Worm (Caenorhabditis elegans) whole organism, young adult: ENCODE measurements around the gene kin-18.

ENCODE experiments used
- B0336.3 ChIP-seq: fragments of 200-800 bp; sonication (Bioruptor generic); IDR thresholded peaks from 2 replicates; pipeline ENCODE4 v1.3.6; 2022; ENCODE audit warnings: missing genetic modification characterization, missing compliant biosample characterization
- C06A6.2 ChIP-seq: fragments of 200-800 bp; sonication (Bioruptor generic); conservative IDR thresholded peaks from 2 replicates; pipeline ENCODE4 v1.3.6; 2022; ENCODE audit warnings: missing genetic modification characterization, missing compliant biosample characterization
- C17E4.6 ChIP-seq: fragments of 200-800 bp; sonication (Bioruptor generic); IDR thresholded peaks from 2 replicates; pipeline ENCODE4 v1.3.6; 2022; ENCODE audit warnings: missing genetic modification reagents, missing genetic modification characterization, missing compliant biosample characterization
- F23B12.7 ChIP-seq: sonication (generic microtip); optimal IDR thresholded peaks from 2 replicates; lab custom pipeline; 2017; ENCODE audit warnings: missing genetic modification characterization, mild to moderate bottlenecking, missing compliant biosample characterization, antibody characterized with exemption, moderate library complexity; ENCODE audit not compliant: insufficient read depth
- F33H1.4 ChIP-seq: fragments of 200-800 bp; sonication (Bioruptor generic); IDR thresholded peaks from 2 replicates; pipeline ENCODE4 v1.3.6; 2022; ENCODE audit warnings: missing genetic modification reagents, missing genetic modification characterization, missing compliant biosample characterization
- F39B2.1 ChIP-seq: fragments of 200-800 bp; sonication (Bioruptor generic); IDR thresholded peaks from 2 replicates; pipeline ENCODE4 v1.3.6; 2022; ENCODE audit warnings: missing genetic modification reagents, missing genetic modification characterization, missing compliant biosample characterization
- F55B11.4 ChIP-seq: sonication (generic microtip); optimal IDR thresholded peaks from 2 replicates; lab custom pipeline; 2016; ENCODE audit warnings: missing compliant biosample characterization, missing genetic modification characterization, borderline replicate concordance; ENCODE audit not compliant: insufficient read depth
- F57C9.4 ChIP-seq: sonication (generic microtip); optimal IDR thresholded peaks from 2 replicates; lab custom pipeline; 2017; ENCODE audit warnings: mild to moderate bottlenecking, missing genetic modification characterization, missing compliant biosample characterization
- K11D2.4 ChIP-seq: fragments of 200-800 bp; sonication (Bioruptor generic); IDR thresholded peaks from 2 replicates; pipeline ENCODE4 v1.3.6; 2022; ENCODE audit warnings: missing genetic modification reagents, missing genetic modification characterization, missing compliant biosample characterization
- Y53F4B.3 ChIP-seq: fragments of 200-800 bp; sonication (Bioruptor generic); IDR thresholded peaks from 2 replicates; pipeline ENCODE4 v1.3.6; 2022; ENCODE audit warnings: missing genetic modification reagents, missing genetic modification characterization, missing compliant biosample characterization
- Y56A3A.18 ChIP-seq: fragments of 200-800 bp; sonication (Bioruptor generic); IDR thresholded peaks from 2 replicates; pipeline ENCODE4 v1.3.6; 2022; ENCODE audit warnings: missing genetic modification reagents, missing genetic modification characterization, missing compliant biosample characterization
- Y95B8A.8 ChIP-seq: fragments of 200-800 bp; sonication (Bioruptor generic); IDR thresholded peaks from 2 replicates; pipeline ENCODE4 v1.3.6; 2022; ENCODE audit warnings: missing genetic modification reagents, missing genetic modification characterization, missing compliant biosample characterization
- ZK185.1 ChIP-seq: sonication (generic microtip); optimal IDR thresholded peaks from 2 replicates; lab custom pipeline; 2016; ENCODE audit warnings: mild to moderate bottlenecking, missing genetic modification characterization, missing compliant biosample characterization; ENCODE audit not compliant: poor library complexity, severe bottlenecking
- aptf-2 ChIP-seq: fragments of 200-800 bp; sonication (Bioruptor generic); conservative IDR thresholded peaks from 2 replicates; pipeline ENCODE4 v1.3.6; 2022; ENCODE audit warnings: missing genetic modification reagents, missing genetic modification characterization, missing compliant biosample characterization
- atf-7 ChIP-seq: sonication (generic microtip); optimal IDR thresholded peaks from 2 replicates; lab custom pipeline; 2017; ENCODE audit warnings: mild to moderate bottlenecking, missing genetic modification characterization, missing compliant biosample characterization
- athp-1 ChIP-seq: sonication (generic microtip); optimal IDR thresholded peaks from 2 replicates; lab custom pipeline; 2017; ENCODE audit warnings: mild to moderate bottlenecking, missing genetic modification characterization, missing compliant biosample characterization
- attf-5 ChIP-seq: fragments of 200-800 bp; sonication (Bioruptor generic); optimal IDR thresholded peaks from 2 replicates; lab custom pipeline; 2018; ENCODE audit warnings: mild to moderate bottlenecking, missing genetic modification characterization, missing compliant biosample characterization
- cebp-2 ChIP-seq: fragments of 200-800 bp; sonication (Bioruptor generic); IDR thresholded peaks from 2 replicates; pipeline ENCODE4 v1.3.6; 2022; ENCODE audit warnings: missing genetic modification characterization, missing compliant biosample characterization
- ceh-100 ChIP-seq: fragments of 200-800 bp; sonication (Bioruptor generic); IDR thresholded peaks from 2 replicates; pipeline ENCODE4 v1.3.6; 2022; ENCODE audit warnings: missing genetic modification reagents, missing genetic modification characterization, missing compliant biosample characterization
- ceh-40 ChIP-seq: fragments of 200-800 bp; sonication (Bioruptor generic); IDR thresholded peaks from 2 replicates; pipeline ENCODE4 v1.3.6; 2022; ENCODE audit warnings: missing genetic modification characterization, missing compliant biosample characterization
- die-1 ChIP-seq: sonication (generic microtip); optimal IDR thresholded peaks from 2 replicates; lab custom pipeline; 2016; ENCODE audit warnings: missing genotype, mild to moderate bottlenecking, missing genetic modification characterization, missing compliant biosample characterization
- dox-1 ChIP-seq: fragments of 200-800 bp; sonication (Bioruptor generic); IDR thresholded peaks from 2 replicates; pipeline ENCODE4 v1.3.6; 2022; ENCODE audit warnings: missing genetic modification reagents, missing genetic modification characterization, missing compliant biosample characterization
- dpff-1 ChIP-seq: sonication (generic microtip); optimal IDR thresholded peaks from 2 replicates; lab custom pipeline; 2017; ENCODE audit warnings: mild to moderate bottlenecking, missing genetic modification characterization, missing compliant biosample characterization
- egl-18 ChIP-seq: fragments of 200-800 bp; sonication (Bioruptor generic); IDR thresholded peaks from 2 replicates; pipeline ENCODE4 v1.3.6; 2022; ENCODE audit warnings: missing genetic modification reagents, missing genetic modification characterization, missing compliant biosample characterization
- egrh-3 ChIP-seq: fragments of 200-800 bp; sonication (Bioruptor generic); IDR thresholded peaks from 2 replicates; pipeline ENCODE4 v1.3.6; 2022; ENCODE audit warnings: missing genetic modification reagents, missing genetic modification characterization, missing compliant biosample characterization
- ekl-4 ChIP-seq: fragments of 200-800 bp; sonication (Bioruptor generic); IDR thresholded peaks from 2 replicates; pipeline ENCODE4 v1.3.6; 2022; ENCODE audit warnings: missing genetic modification reagents, missing genetic modification characterization, missing compliant biosample characterization
- gei-17 ChIP-seq: fragments of 200-800 bp; sonication (Bioruptor generic); optimal IDR thresholded peaks from 2 replicates; lab custom pipeline; 2018; ENCODE audit warnings: mild to moderate bottlenecking, missing genetic modification characterization, missing compliant biosample characterization
- hlh-12 ChIP-seq: sonication (generic microtip); optimal IDR thresholded peaks from 2 replicates; lab custom pipeline; 2016; ENCODE audit warnings: missing genetic modification characterization, missing compliant biosample characterization
- hrde-1 ChIP-seq: sonication (generic microtip); optimal IDR thresholded peaks from 2 replicates; lab custom pipeline; 2016; ENCODE audit warnings: missing genetic modification characterization, mild to moderate bottlenecking, missing compliant biosample characterization, moderate library complexity, missing genotype, missing genetic modification reagents, borderline replicate concordance
- lin-26 ChIP-seq: fragments of 200-800 bp; sonication (Bioruptor generic); IDR thresholded peaks from 2 replicates; pipeline ENCODE4 v1.3.6; 2022; ENCODE audit warnings: missing genetic modification reagents, missing genetic modification characterization, missing compliant biosample characterization
- lin-35 ChIP-seq, 3 experiments: fragments of 150-350 bp in 2 of 3; sonication (generic microtip) in 1 of 3; optimal IDR thresholded peaks; 2 replicates each; lab custom pipeline; 2014 to 2018; ENCODE audit warnings: missing biosample characterization in 3 of 3, missing genetic modification characterization in 3 of 3, missing genetic modification reagents in 3 of 3
- lin-40 ChIP-seq: sonication (generic microtip); optimal IDR thresholded peaks from 2 replicates; lab custom pipeline; 2016; ENCODE audit warnings: missing genetic modification characterization, mild to moderate bottlenecking, missing compliant biosample characterization, missing genotype, missing genetic modification reagents
- lsl-1 ChIP-seq: fragments of 200-800 bp; sonication (Bioruptor generic); optimal IDR thresholded peaks from 2 replicates; lab custom pipeline; 2018; ENCODE audit warnings: mild to moderate bottlenecking, missing genetic modification characterization, moderate library complexity, missing compliant biosample characterization
- madf-3 ChIP-seq: fragments of 200-800 bp; sonication (Bioruptor generic); IDR thresholded peaks from 2 replicates; pipeline ENCODE4 v1.3.6; 2022; ENCODE audit warnings: missing genetic modification reagents, missing genetic modification characterization, missing compliant biosample characterization
- nhr-120 ChIP-seq: fragments of 200-800 bp; sonication (Bioruptor generic); IDR thresholded peaks from 2 replicates; pipeline ENCODE4 v1.3.6; 2022; ENCODE audit warnings: missing genetic modification characterization, missing compliant biosample characterization
- nhr-179 ChIP-seq: sonication (generic microtip); optimal IDR thresholded peaks from 2 replicates; lab custom pipeline; 2016; ENCODE audit warnings: mild to moderate bottlenecking, missing genetic modification characterization, missing compliant biosample characterization
- nhr-80 ChIP-seq: sonication (generic microtip); optimal IDR thresholded peaks from 2 replicates; lab custom pipeline; 2016; ENCODE audit warnings: missing genetic modification characterization, missing compliant biosample characterization
- nhr-90 ChIP-seq: sonication (generic microtip); optimal IDR thresholded peaks from 2 replicates; lab custom pipeline; 2016; ENCODE audit warnings: missing genotype, mild to moderate bottlenecking, missing genetic modification characterization, missing compliant biosample characterization
- rcor-1 ChIP-seq: fragments of 200-800 bp; sonication (Bioruptor generic); IDR thresholded peaks from 2 replicates; pipeline ENCODE4 v1.3.6; 2022; ENCODE audit warnings: missing genetic modification reagents, missing genetic modification characterization, missing compliant biosample characterization
- rec-8 ChIP-seq, 2 experiments: sonication (generic microtip); optimal IDR thresholded peaks; 2 replicates each; lab custom pipeline; 2016; ENCODE audit warnings: mild to moderate bottlenecking in 2 of 2, missing genetic modification characterization in 2 of 2, missing genetic modification reagents in 2 of 2, missing genotype in 2 of 2, missing biosample characterization in 1 of 2, missing compliant biosample characterization in 1 of 2, moderate library complexity in 1 of 2
- sdz-38 ChIP-seq: sonication (generic microtip); optimal IDR thresholded peaks from 2 replicates; lab custom pipeline; 2016; ENCODE audit warnings: missing genotype, missing genetic modification characterization, missing compliant biosample characterization
- sea-2 ChIP-seq: fragments of 200-800 bp; sonication (Bioruptor generic); IDR thresholded peaks from 2 replicates; pipeline ENCODE4 v1.3.6; 2022; ENCODE audit warnings: missing genetic modification characterization, missing compliant biosample characterization
- xnd-1 ChIP-seq: sonication (generic microtip); optimal IDR thresholded peaks from 2 replicates; lab custom pipeline; 2016; ENCODE audit warnings: missing genotype, missing genetic modification reagents, missing genetic modification characterization, missing compliant biosample characterization
- zim-3 ChIP-seq: sonication (generic microtip); optimal IDR thresholded peaks from 2 replicates; lab custom pipeline; 2017; ENCODE audit warnings: mild to moderate bottlenecking, missing genetic modification characterization, moderate library complexity, missing compliant biosample characterization
- ztf-18 ChIP-seq: sonication (generic microtip); optimal IDR thresholded peaks from 2 replicates; lab custom pipeline; 2016; ENCODE audit warnings: missing genotype, mild to moderate bottlenecking, missing genetic modification characterization, missing compliant biosample characterization
- ztf-28 ChIP-seq: fragments of 200-800 bp; sonication (Bioruptor generic); IDR thresholded peaks from 2 replicates; pipeline ENCODE4 v1.3.6; 2022; ENCODE audit warnings: missing genetic modification reagents, missing genetic modification characterization, missing compliant biosample characterization
- ztf-6 ChIP-seq: fragments of 200-800 bp; sonication (Bioruptor generic); IDR thresholded peaks from 2 replicates; pipeline ENCODE4 v1.3.6; 2022; ENCODE audit warnings: missing genetic modification reagents, missing genetic modification characterization, missing compliant biosample characterization

kin-18 gene

DNA sequence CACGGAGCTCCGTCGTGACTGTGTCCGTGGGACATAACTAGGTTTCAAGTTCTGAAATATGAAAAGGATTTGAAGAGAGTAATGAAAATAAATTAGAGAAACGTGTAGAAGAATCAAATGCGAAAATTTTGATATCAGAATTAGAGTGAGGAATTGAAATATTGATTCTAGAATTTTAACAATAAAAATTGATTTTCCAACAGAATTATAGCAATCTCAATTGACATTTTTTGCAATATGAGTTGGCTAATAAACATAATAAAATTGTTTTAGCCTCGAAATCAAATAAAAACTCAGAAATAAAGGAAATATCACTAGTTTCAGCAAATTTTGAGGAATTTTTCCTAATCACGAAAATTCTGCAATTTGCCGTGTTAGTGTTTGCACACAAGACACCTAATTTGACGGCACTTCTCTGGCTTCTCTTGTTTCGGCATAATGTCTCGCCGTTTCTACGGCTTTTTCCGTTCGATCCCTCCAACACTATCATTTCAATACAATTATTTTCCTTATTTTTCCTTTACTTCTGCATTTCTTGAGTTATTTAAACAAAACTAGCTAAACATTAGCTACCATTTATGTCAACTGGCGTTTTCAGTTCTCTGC lies 2.0 kb upstream of the kin-18 start, which contains the start of gene nmt-1 (continued):
- no peak for TF ChIP-seq lin-40 (tag; lab: Kevin White, UChicago)
- no peak for TF ChIP-seq hlh-12 (tag; lab: Kevin White, UChicago)
- TF ChIP-seq ZK185.1 (tag; lab: Kevin White, UChicago), result no peak
- no peak for TF ChIP-seq Y56A3A.18 (GFP tag; lab: Robert Waterston, UW)
- no peak for TF ChIP-seq die-1 (tag; lab: Kevin White, UChicago)
- TF ChIP-seq C06A6.2 (GFP tag; lab: Robert Waterston, UW), result no peak
- no peak for TF ChIP-seq zim-3 (tag; lab: Kevin White, UChicago)
- no peak for TF ChIP-seq K11D2.4 (GFP tag; lab: Robert Waterston, UW)
- TF ChIP-seq nhr-120 (GFP tag; lab: Robert Waterston, UW), result no peak
- no peak for TF ChIP-seq Y53F4B.3
- no peak for TF ChIP-seq athp-1 (tag; lab: Kevin White, UChicago)
- TF ChIP-seq atf-7 (tag; lab: Kevin White, UChicago), result no peak
- no peak for TF ChIP-seq xnd-1 (tag; lab: Kevin White, UChicago)
- no peak for TF ChIP-seq ceh-100 (GFP tag; lab: Robert Waterston, UW)
- 0 out of 2 replicates have a peak, but pooled peaks have one; percentile 10 for TF ChIP-seq dox-1 (GFP tag; lab: Robert Waterston, UW)
- TF ChIP-seq nhr-179 (tag; lab: Kevin White, UChicago), result no peak
- no peak for TF ChIP-seq madf-3 (GFP tag; lab: Robert Waterston, UW)
- peak; percentile 31 for TF ChIP-seq F33H1.4 (GFP tag; lab: Robert Waterston, UW)
- TF ChIP-seq aptf-2, result no peak
- no peak for TF ChIP-seq hrde-1 (tag; lab: Kevin White, UChicago)
- TF ChIP-seq Y95B8A.8 (GFP tag; lab: Robert Waterston, UW), result no peak
- TF ChIP-seq ceh-40 (GFP tag; lab: Robert Waterston, UW), result no peak
- no peak for TF ChIP-seq F23B12.7 (tag; lab: Kevin White, UChicago)
- TF ChIP-seq rec-8 (tag; optimal IDR thresholded peaks at IDR 0.05; lab: Kevin White, UChicago), result no peak
- no peak for TF ChIP-seq attf-5
- no peak for TF ChIP-seq egrh-3
- no peak for TF ChIP-seq dpff-1

- TF ChIP-seq C17E4.6 (GFP tag; lab: Robert Waterston, UW) (no peak), lin-26 (no peak), nhr-80 (peak; percentile 84), ztf-6 (GFP tag; lab: Robert Waterston, UW) (no peak), F57C9.4 (tag; lab: Kevin White, UChicago) (no peak), rcor-1 (no peak), cebp-2 (GFP tag; lab: Robert Waterston, UW) (no peak), athp-1 (tag; lab: Kevin White, UChicago) (no peak)
Measured at ce11 chrIII:6116981-6117380, 1.4 kb upstream of the kin-18 start.

DNA sequence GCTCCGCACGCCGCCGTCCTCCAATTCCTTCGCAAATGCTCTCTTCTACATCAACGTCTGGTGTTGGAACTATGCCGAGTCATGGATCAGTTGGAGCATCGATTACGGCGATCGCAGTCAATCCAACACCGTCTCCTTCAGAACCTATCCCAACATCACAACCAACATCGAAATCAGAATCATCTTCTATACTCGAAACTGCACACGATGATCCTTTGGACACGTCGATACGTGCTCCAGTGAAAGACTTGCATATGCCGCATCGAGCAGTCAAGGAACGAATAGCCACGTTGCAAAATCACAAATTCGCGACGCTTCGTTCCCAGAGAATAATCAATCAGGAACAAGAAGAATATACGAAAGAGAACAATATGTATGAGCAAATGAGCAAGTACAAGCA lies 2.6 kb downstream of the kin-18 start:
- TF ChIP-seq ekl-4 (GFP tag; lab: Robert Waterston, UW), result no peak
- no peak for TF ChIP-seq attf-5
- TF ChIP-seq sea-2, result no peak
- TF ChIP-seq sdz-38 (tag; lab: Kevin White, UChicago), result no peak
- TF ChIP-seq F33H1.4 (GFP tag; lab: Robert Waterston, UW), result no peak
- TF ChIP-seq ztf-18 (tag; lab: Kevin White, UChicago), result no peak
- no peak for TF ChIP-seq lin-35 (GFP tag; optimal IDR thresholded peaks at IDR 0.05; lab: Kevin White, UChicago)
- TF ChIP-seq gei-17 (GFP tag; lab: Kevin White, UChicago), result no peak
- TF ChIP-seq xnd-1 (tag; lab: Kevin White, UChicago), result no peak
- no peak for TF ChIP-seq F55B11.4 (tag; lab: Kevin White, UChicago)
- no peak for TF ChIP-seq B0336.3 (GFP tag; lab: Robert Waterston, UW)
- no peak for TF ChIP-seq aptf-2
- no peak for TF ChIP-seq nhr-90 (tag; lab: Kevin White, UChicago)
- no peak for TF ChIP-seq lsl-1 (GFP tag; lab: Kevin White, UChicago)
- TF ChIP-seq ztf-28 (GFP tag; lab: Robert Waterston, UW), result no peak
- TF ChIP-seq F39B2.1 (GFP tag; lab: Robert Waterston, UW), result no peak
- no peak for TF ChIP-seq egl-18 (GFP tag; lab: Robert Waterston, UW)
- TF ChIP-seq Y56A3A.18 (GFP tag; lab: Robert Waterston, UW), result no peak
